Worm (Caenorhabditis elegans) whole organism, L3 larva: ENCODE measurements around the gene Y54F10AM.8.

ENCODE experiments used
- R02D3.7 ChIP-seq: fragments of 150-350 bp; optimal IDR thresholded peaks from 2 replicates; lab custom pipeline; 2014; ENCODE audit warnings: missing biosample characterization, missing genetic modification characterization
- ZK546.5 ChIP-seq: sonication (generic microtip); optimal IDR thresholded peaks from 2 replicates; lab custom pipeline; 2017; ENCODE audit warnings: missing biosample characterization, missing genetic modification characterization
- aly-2 ChIP-seq: fragments of 150-350 bp; optimal IDR thresholded peaks from 2 replicates; lab custom pipeline; 2014; ENCODE audit warnings: missing biosample characterization, missing genetic modification characterization
- ama-1 ChIP-seq: fragments of 150-350 bp; optimal IDR thresholded peaks from 2 replicates; lab custom pipeline; 2018
- ceh-16 ChIP-seq: sonication (generic microtip); optimal IDR thresholded peaks from 2 replicates; lab custom pipeline; 2017; ENCODE audit warnings: missing biosample characterization, missing genetic modification characterization
- ceh-28 ChIP-seq: fragments of 150-350 bp; optimal IDR thresholded peaks from 2 replicates; lab custom pipeline; 2014; ENCODE audit warnings: missing biosample characterization, missing genetic modification reagents, missing genetic modification characterization
- ceh-82 ChIP-seq: fragments of 150-350 bp; optimal IDR thresholded peaks from 2 replicates; lab custom pipeline; 2014; ENCODE audit warnings: missing biosample characterization, missing genetic modification characterization
- egl-27 ChIP-seq: sonication (generic microtip); optimal IDR thresholded peaks from 4 replicates; lab custom pipeline; 2017; ENCODE audit warnings: missing biosample characterization, missing genetic modification reagents, missing genetic modification characterization
- egl-5 ChIP-seq: fragments of 150-350 bp; optimal IDR thresholded peaks from 2 replicates; lab custom pipeline; 2017; ENCODE audit warnings: missing biosample characterization, missing genetic modification reagents, missing genetic modification characterization, inconsistent platforms
- elt-2 ChIP-seq: sonication (generic microtip); optimal IDR thresholded peaks from 2 replicates; lab custom pipeline; 2016; ENCODE audit warnings: missing genetic modification reagents, mild to moderate bottlenecking, missing genetic modification characterization, missing compliant biosample characterization
- eor-1 ChIP-seq, 2 experiments: fragments of 150-350 bp; optimal IDR thresholded peaks; 2 replicates each; lab custom pipeline; 2014 to 2018; ENCODE audit warnings: missing biosample characterization in 2 of 2, missing genetic modification characterization in 2 of 2
- fkh-2 ChIP-seq: fragments of 150-350 bp; optimal IDR thresholded peaks from 2 replicates; lab custom pipeline; 2014; ENCODE audit warnings: missing biosample characterization, missing genetic modification reagents, missing genetic modification characterization
- hmg-11 ChIP-seq: sonication (generic microtip); optimal IDR thresholded peaks from 2 replicates; lab custom pipeline; 2016; ENCODE audit warnings: missing genetic modification characterization, missing compliant biosample characterization
- jun-1 ChIP-seq: fragments of 150-350 bp; optimal IDR thresholded peaks from 2 replicates; lab custom pipeline; 2014; ENCODE audit warnings: missing biosample characterization, missing genetic modification reagents, missing genetic modification characterization
- lin-15B ChIP-seq: fragments of 150-350 bp; optimal IDR thresholded peaks from 2 replicates; lab custom pipeline; 2014; ENCODE audit warnings: missing biosample characterization, missing genetic modification characterization
- lin-39 ChIP-seq: fragments of 150-350 bp; optimal IDR thresholded peaks from 2 replicates; lab custom pipeline; 2018; ENCODE audit warnings: missing biosample characterization, missing genetic modification reagents, missing genetic modification characterization
- mml-1 ChIP-seq: fragments of 150-350 bp; sonication (generic microtip); optimal IDR thresholded peaks from 3 replicates; lab custom pipeline; 2014; ENCODE audit warnings: missing biosample characterization, missing genetic modification characterization
- nfya-1 ChIP-seq: sonication (generic microtip); optimal IDR thresholded peaks from 2 replicates; lab custom pipeline; 2017; ENCODE audit warnings: missing genetic modification characterization, mild to moderate bottlenecking, missing compliant biosample characterization, antibody characterized with exemption, moderate library complexity; ENCODE audit not compliant: insufficient read depth
- nhr-12 ChIP-seq: fragments of 150-350 bp; optimal IDR thresholded peaks from 2 replicates; lab custom pipeline; 2014; ENCODE audit warnings: missing biosample characterization, missing genetic modification characterization
- nhr-23 ChIP-seq: fragments of 150-350 bp; optimal IDR thresholded peaks from 2 replicates; lab custom pipeline; 2014; ENCODE audit warnings: missing biosample characterization, missing genetic modification reagents, missing genetic modification characterization
- nhr-237 ChIP-seq: fragments of 150-350 bp; optimal IDR thresholded peaks from 2 replicates; lab custom pipeline; 2014; ENCODE audit warnings: missing biosample characterization, missing genetic modification characterization
- nhr-43 ChIP-seq: sonication (generic microtip); optimal IDR thresholded peaks from 2 replicates; lab custom pipeline; 2016; ENCODE audit warnings: mild to moderate bottlenecking, missing genetic modification characterization, missing compliant biosample characterization; ENCODE audit not compliant: poor library complexity, severe bottlenecking
- nhr-67 ChIP-seq: fragments of 150-350 bp; optimal IDR thresholded peaks from 2 replicates; lab custom pipeline; 2014; ENCODE audit warnings: missing biosample characterization, missing genetic modification characterization
- nhr-76 ChIP-seq: fragments of 150-350 bp; sonication (generic microtip); optimal IDR thresholded peaks from 5 replicates; lab custom pipeline; 2014; ENCODE audit warnings: missing biosample characterization, missing genetic modification characterization
- pha-4 ChIP-seq: fragments of 150-350 bp; optimal IDR thresholded peaks from 2 replicates; lab custom pipeline; 2014; ENCODE audit warnings: missing biosample characterization, missing genetic modification reagents, missing genetic modification characterization
- pqm-1 ChIP-seq: fragments of 150-350 bp; optimal IDR thresholded peaks from 2 replicates; lab custom pipeline; 2017; ENCODE audit warnings: missing biosample characterization, missing genetic modification characterization, inconsistent platforms
- sea-2 ChIP-seq: fragments of 150-350 bp; sonication (generic microtip); optimal IDR thresholded peaks from 4 replicates; lab custom pipeline; 2014; ENCODE audit warnings: missing biosample characterization, missing genetic modification reagents, missing genetic modification characterization
- skn-1 ChIP-seq: fragments of 150-350 bp; optimal IDR thresholded peaks from 2 replicates; lab custom pipeline; 2014; ENCODE audit warnings: missing biosample characterization, missing genetic modification characterization
- snpc-4 ChIP-seq: fragments of 150-350 bp; optimal IDR thresholded peaks from 2 replicates; lab custom pipeline; 2014; ENCODE audit warnings: missing biosample characterization, missing genetic modification characterization
- tbx-2 ChIP-seq: sonication (generic microtip); optimal IDR thresholded peaks from 2 replicates; lab custom pipeline; 2016; ENCODE audit warnings: mild to moderate bottlenecking, missing genetic modification characterization, missing compliant biosample characterization
- zag-1 ChIP-seq: fragments of 150-350 bp; optimal IDR thresholded peaks from 2 replicates; lab custom pipeline; 2014; ENCODE audit warnings: missing biosample characterization, missing genetic modification characterization

Gene Y54F10AM.8

DNA sequence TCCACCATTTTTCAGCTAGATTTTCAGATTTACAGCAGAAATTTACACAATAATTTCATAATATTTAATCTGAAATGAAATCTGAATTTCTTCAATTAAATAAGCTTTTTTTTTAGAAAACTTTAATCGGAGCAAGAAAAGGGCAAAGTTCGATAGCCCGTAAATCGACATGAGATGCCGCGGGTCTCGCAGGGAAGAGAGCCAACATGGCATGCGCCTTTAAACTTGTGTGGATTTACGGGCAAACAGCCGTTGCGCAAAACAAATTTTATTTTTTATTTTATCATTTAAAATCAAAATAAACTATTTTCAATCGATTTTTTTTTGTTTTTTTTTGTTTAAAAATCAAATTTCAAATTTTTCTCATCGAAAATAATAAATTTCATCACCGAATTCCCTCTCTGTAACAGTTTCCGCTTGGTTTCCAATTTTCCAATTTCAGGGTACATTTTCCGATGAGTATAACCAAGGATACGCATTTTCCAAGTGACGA lies 20.9 kb upstream of the Y54F10AM.8 start, which contains the start of the genes Y54F10AM.15, rbc-2 and ndua-8 (continued):
- TF ChIP-seq ama-1 (lab: Kevin White, UChicago): peak; percentile 60
- TF ChIP-seq hmg-11 (tag; lab: Kevin White, UChicago): peak; percentile 69
- TF ChIP-seq tbx-2 (tag; lab: Kevin White, UChicago): peak; percentile 73
- TF ChIP-seq lin-15B (tag; lab: Kevin White, UChicago): peak; percentile 97
- peak; percentile 70 for TF ChIP-seq elt-2
- peak; percentile 91 for TF ChIP-seq lin-39 (tag; lab: Kevin White, UChicago)
- peak; percentile 96 for TF ChIP-seq nfya-1 (tag; lab: Kevin White, UChicago)
- peak; percentile 78 for TF ChIP-seq ceh-82 (tag; lab: Kevin White, UChicago)
- peak; percentile 41 for TF ChIP-seq ZK546.5 (tag; lab: Kevin White, UChicago)
- TF ChIP-seq pha-4 (tag; lab: Kevin White, UChicago): peak; percentile 99
- TF ChIP-seq skn-1 (tag; lab: Kevin White, UChicago): peak; percentile 87
- TF ChIP-seq nhr-237 (tag; lab: Kevin White, UChicago): no peak
- TF ChIP-seq egl-5 (tag; lab: Kevin White, UChicago): peak; percentile 84
- TF ChIP-seq mml-1 (tag; lab: Kevin White, UChicago): no peak
- TF ChIP-seq nhr-76 (tag; lab: Kevin White, UChicago): no peak
- no peak for TF ChIP-seq ceh-16 (tag; lab: Kevin White, UChicago)
- peak; percentile 82 for TF ChIP-seq snpc-4
- peak; percentile 58 for TF ChIP-seq jun-1 (tag; lab: Kevin White, UChicago)

- TF ChIP-seq zag-1 (tag; lab: Kevin White, UChicago) (no peak), pqm-1 (no peak)
- TF ChIP-seq, all 47 proteins: peak for 0
Observed at ce11 chrIII:2515461-2515860, 7.7 kb upstream of the Y54F10AM.8 start.

DNA sequence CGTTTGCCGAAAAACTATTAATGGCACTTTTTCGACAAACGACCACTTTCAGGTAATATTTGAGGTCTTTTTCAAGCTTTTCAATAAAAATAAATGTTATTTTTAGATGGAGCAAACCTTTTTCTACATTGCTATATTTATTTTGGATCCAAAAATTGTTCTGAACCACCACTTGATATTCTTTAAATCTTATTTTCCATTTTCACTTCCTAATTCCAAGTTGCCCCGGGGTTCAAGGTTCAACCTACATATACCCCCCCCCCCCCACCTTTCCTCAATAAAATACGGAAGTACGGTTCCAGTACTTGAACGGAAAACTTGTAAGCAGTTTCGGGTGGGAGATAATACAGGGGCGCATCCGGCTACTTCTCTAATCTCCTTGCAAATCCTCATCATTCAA lies 746 bp upstream of the Y54F10AM.8 start, which contains the start of gene Y54F10AM.6:
TSS of gene Y54F10AM.6 (plus strand) at position 301 of the 400 bp plus-strand sequence.
- TF ChIP-seq nhr-43 (tag; lab: Kevin White, UChicago): no peak
- TF ChIP-seq sea-2 (GFP tag; lab: Kevin White, UChicago): no peak
- TF ChIP-seq zag-1 (tag; lab: Kevin White, UChicago): no peak
- no peak for TF ChIP-seq nhr-23 (tag; lab: Kevin White, UChicago)
- TF ChIP-seq ceh-16 (tag; lab: Kevin White, UChicago): no peak
- no peak for TF ChIP-seq R02D3.7 (tag; lab: Kevin White, UChicago)

DNA sequence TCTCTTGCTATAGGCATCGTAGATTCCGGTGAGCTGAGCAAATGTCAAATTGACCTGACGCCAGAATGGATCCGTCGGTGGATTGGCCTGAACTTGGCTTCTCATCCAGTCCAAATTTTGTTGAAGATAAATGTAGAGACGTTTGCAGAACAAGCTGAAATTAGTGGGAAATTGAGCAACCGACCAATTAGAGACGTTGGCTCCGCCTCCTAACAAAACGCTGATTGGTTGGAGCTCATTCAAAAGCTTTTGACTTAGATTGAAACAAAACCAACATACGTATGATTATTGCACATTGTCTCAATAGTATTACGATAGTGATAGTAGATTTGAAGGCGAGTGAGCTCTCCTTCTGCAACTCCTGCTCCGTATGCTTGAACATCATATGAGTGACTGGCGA lies 1.3 kb downstream of the Y54F10AM.8 start:
- TF ChIP-seq nfya-1 (tag; lab: Kevin White, UChicago): peak; percentile 62
- TF ChIP-seq jun-1 (tag; lab: Kevin White, UChicago): no peak

ce11 chrIII:2487046-2487760 lies 20.6 kb downstream of the Y54F10AM.8 start, which contains the start of gene Y54F10AL.1:
Gene Y54F10AL.1, plus strand, starts transcription at chrIII:2487710.
- TF ChIP-seq nhr-12 (no peak), egl-27 (tag; lab: Kevin White, UChicago) (no peak), nhr-67 (tag; lab: Kevin White, UChicago) (no peak), ceh-16 (tag; lab: Kevin White, UChicago) (no peak), nhr-237 (tag; lab: Kevin White, UChicago) (no peak), eor-1 (tag; optimal IDR thresholded peaks at IDR 0.05; lab: Kevin White, UChicago) (no peak), lin-15B (tag; lab: Kevin White, UChicago) (peak; percentile 39), aly-2 (tag; lab: Kevin White, UChicago) (no peak), nhr-23 (tag; lab: Kevin White, UChicago) (peak; percentile 2), ceh-82 (tag; lab: Kevin White, UChicago) (no peak), nfya-1 (tag; lab: Kevin White, UChicago) (peak; percentile 2)

DNA sequence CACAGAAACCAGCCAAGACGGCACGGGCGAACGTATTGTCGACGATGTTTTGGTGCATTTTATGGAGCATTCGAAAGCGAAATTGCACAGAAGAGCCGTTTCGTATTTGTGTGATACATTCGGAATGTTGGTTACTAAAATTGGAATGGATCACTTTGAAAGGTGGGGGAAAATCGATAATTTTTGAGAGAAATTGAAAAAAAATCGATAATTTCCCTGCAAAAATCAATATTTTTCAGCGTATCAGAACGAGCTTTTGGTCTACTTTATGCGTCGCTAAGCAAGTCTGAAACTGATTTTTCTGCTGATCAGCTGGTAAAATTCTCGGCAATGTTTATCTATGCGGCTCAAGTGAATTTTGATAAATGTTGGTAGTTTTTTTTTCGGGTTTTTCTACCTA lies 25.0 kb downstream of the Y54F10AM.8 start:
- peak; percentile 78 for TF ChIP-seq ceh-28 (tag; lab: Kevin White, UChicago)
- TF ChIP-seq fkh-2 (tag; lab: Kevin White, UChicago): no peak
